Fruit fly (Drosophila melanogaster): ENCODE data around the gene CG15406.

The CG15406 gene

dm6 chr2L:3298065-3298469 lies 11.0 kb upstream of the CG15406 start:
- no peak for TF ChIP-seq CG34367 (tag; optimal IDR thresholded peaks at IDR 0.05)
- TF ChIP-seq Pif1B (GFP tag; optimal IDR thresholded peaks at IDR 0.05): no peak
- no peak for TF ChIP-seq CG15710 (tag; optimal IDR thresholded peaks at IDR 0.05)
- TF ChIP-seq rn (GFP tag; IDR thresholded peaks at IDR 0.05): no peak
- no peak for TF ChIP-seq CG13204 (GFP tag; optimal IDR thresholded peaks at IDR 0.05)

- TF ChIP-seq fd96Ca (GFP tag; IDR thresholded peaks at IDR 0.05): no peak
- TF ChIP-seq EcR (GFP tag; optimal IDR thresholded peaks at IDR 0.05): no peak
- TF ChIP-seq CG34367 (tag; optimal IDR thresholded peaks at IDR 0.05): no peak
- TF ChIP-seq Pif1A (GFP tag; optimal IDR thresholded peaks at IDR 0.05): no peak
- TF ChIP-seq D1 (tag; optimal IDR thresholded peaks at IDR 0.05): no peak
- TF ChIP-seq CG4496 (GFP tag; IDR thresholded peaks at IDR 0.05): no peak
- TF ChIP-seq Pif1B (GFP tag; optimal IDR thresholded peaks at IDR 0.05): no peak
- TF ChIP-seq Ets98B (GFP tag; IDR thresholded peaks at IDR 0.05): no peak
- TF ChIP-seq CG13204 (GFP tag; optimal IDR thresholded peaks at IDR 0.05): no peak
Measured at dm6 chr2L:3299142-3299541, 9.9 kb upstream of the CG15406 start.

- TF ChIP-seq CG4496 (GFP tag; IDR thresholded peaks at IDR 0.05): no peak
- TF ChIP-seq CG9948 (tag; optimal IDR thresholded peaks at IDR 0.05): peak; percentile 26
- peak; percentile 50 for TF ChIP-seq CG15710 (tag; optimal IDR thresholded peaks at IDR 0.05)
- no peak for TF ChIP-seq D1 (tag; optimal IDR thresholded peaks at IDR 0.05)
- TF ChIP-seq Snoo (tag; optimal IDR thresholded peaks at IDR 0.05): no peak
- peak; percentile 8 for TF ChIP-seq Pif1B (GFP tag; optimal IDR thresholded peaks at IDR 0.05)
- TF ChIP-seq fd96Ca (GFP tag; IDR thresholded peaks at IDR 0.05): 0 out of 3 replicates have a peak, but pooled peaks have one; percentile 36
- peak; percentile 33 for TF ChIP-seq CG17806 (tag; optimal IDR thresholded peaks at IDR 0.05)
- TF ChIP-seq CG32121 (GFP tag; IDR thresholded peaks at IDR 0.05): no peak
- peak; percentile 26 for TF ChIP-seq CG8301 (tag; optimal IDR thresholded peaks at IDR 0.05)
- TF ChIP-seq CG10348 (GFP tag; IDR thresholded peaks at IDR 0.05): no peak
- TF ChIP-seq EcR (GFP tag; optimal IDR thresholded peaks at IDR 0.05): no peak
- no peak for TF ChIP-seq CG12605 (GFP tag; IDR thresholded peaks at IDR 0.05)
- TF ChIP-seq gl (tag; optimal IDR thresholded peaks at IDR 0.05): peak; percentile 40
- peak; percentile 46 for TF ChIP-seq CG14655 (GFP tag; optimal IDR thresholded peaks at IDR 0.05)
- no peak for TF ChIP-seq rn (GFP tag; IDR thresholded peaks at IDR 0.05)
- no peak for TF ChIP-seq CG34367 (tag; optimal IDR thresholded peaks at IDR 0.05)
- no peak for TF ChIP-seq CG13204 (GFP tag; optimal IDR thresholded peaks at IDR 0.05)
- peak; percentile 17 for TF ChIP-seq Pif1A (GFP tag; optimal IDR thresholded peaks at IDR 0.05)
- peak; percentile 34 for TF ChIP-seq CG8159 (tag; optimal IDR thresholded peaks at IDR 0.05)
- peak; percentile 14; the same call in 1 of the 2 replicates for TF ChIP-seq Ets98B (GFP tag; IDR thresholded peaks at IDR 0.05)
Measured at dm6 chr2L:3299803-3300202, 9.2 kb upstream of the CG15406 start.

DNA sequence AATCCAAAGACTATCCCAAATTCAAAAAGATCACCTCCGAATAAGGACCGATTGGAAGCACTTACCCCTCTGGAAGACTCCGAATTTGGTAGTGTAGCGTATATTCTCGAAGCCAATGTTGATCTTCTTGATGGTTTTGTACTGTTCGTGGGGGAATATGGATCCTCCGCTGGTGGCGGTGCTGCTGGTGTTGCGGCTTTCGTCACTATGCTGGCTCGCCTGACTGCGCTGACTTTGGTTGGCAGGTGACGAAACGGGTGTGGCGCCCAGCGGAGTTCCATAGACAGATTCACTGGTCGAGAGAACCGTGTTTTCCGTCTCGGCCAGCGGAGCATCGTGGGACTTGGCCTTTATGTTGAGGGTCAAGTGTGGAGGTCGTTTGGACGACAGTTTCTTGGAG lies 8.0 kb upstream of the CG15406 start:
- TF ChIP-seq fd96Ca (GFP tag; IDR thresholded peaks at IDR 0.05): no peak
- TF ChIP-seq gl (tag; optimal IDR thresholded peaks at IDR 0.05): no peak
- no peak for TF ChIP-seq CG17806 (tag; optimal IDR thresholded peaks at IDR 0.05)
- TF ChIP-seq CG8159 (tag; optimal IDR thresholded peaks at IDR 0.05): no peak
- TF ChIP-seq Pif1B (GFP tag; optimal IDR thresholded peaks at IDR 0.05): no peak
- no peak for TF ChIP-seq EcR (GFP tag; optimal IDR thresholded peaks at IDR 0.05)
- no peak for TF ChIP-seq CG4496 (GFP tag; IDR thresholded peaks at IDR 0.05)
- no peak for TF ChIP-seq CG8301 (tag; optimal IDR thresholded peaks at IDR 0.05)
- no peak for TF ChIP-seq CG15710 (tag; optimal IDR thresholded peaks at IDR 0.05)
- no peak for TF ChIP-seq D1 (tag; optimal IDR thresholded peaks at IDR 0.05)
- no peak for TF ChIP-seq Snoo (tag; optimal IDR thresholded peaks at IDR 0.05)
- TF ChIP-seq CG14655 (GFP tag; optimal IDR thresholded peaks at IDR 0.05): no peak
- TF ChIP-seq CG9948 (tag; optimal IDR thresholded peaks at IDR 0.05): no peak

- peak; percentile 97 for TF ChIP-seq CG10348 (GFP tag; IDR thresholded peaks at IDR 0.05)
- TF ChIP-seq CG4496 (GFP tag; IDR thresholded peaks at IDR 0.05): peak; percentile 100
- peak; percentile 99 for TF ChIP-seq CG32121 (GFP tag; IDR thresholded peaks at IDR 0.05)
- TF ChIP-seq gl (tag; optimal IDR thresholded peaks at IDR 0.05): peak; percentile 99
- peak; percentile 99 for TF ChIP-seq D1 (tag; optimal IDR thresholded peaks at IDR 0.05)
- peak; percentile 100 for TF ChIP-seq CG14655 (GFP tag; optimal IDR thresholded peaks at IDR 0.05)
- TF ChIP-seq Ets98B (GFP tag; IDR thresholded peaks at IDR 0.05): peak; percentile 100
- peak; percentile 100 for TF ChIP-seq Pif1A (GFP tag; optimal IDR thresholded peaks at IDR 0.05)
- TF ChIP-seq fd96Ca (GFP tag; IDR thresholded peaks at IDR 0.05): peak; percentile 100
- TF ChIP-seq CG8301 (tag; optimal IDR thresholded peaks at IDR 0.05): peak; percentile 100
- TF ChIP-seq EcR (GFP tag; optimal IDR thresholded peaks at IDR 0.05): peak; percentile 94
- peak; percentile 99 for TF ChIP-seq rn (GFP tag; IDR thresholded peaks at IDR 0.05)
- TF ChIP-seq Pif1B (GFP tag; optimal IDR thresholded peaks at IDR 0.05): peak; percentile 100
- TF ChIP-seq CG15710 (tag; optimal IDR thresholded peaks at IDR 0.05): peak; percentile 100
- TF ChIP-seq CG34367 (tag; optimal IDR thresholded peaks at IDR 0.05): peak; percentile 100
- peak; percentile 99 for TF ChIP-seq CG12605 (GFP tag; IDR thresholded peaks at IDR 0.05)
- TF ChIP-seq CG13204 (GFP tag; optimal IDR thresholded peaks at IDR 0.05): peak; percentile 99
- peak; percentile 100 for TF ChIP-seq Snoo (tag; optimal IDR thresholded peaks at IDR 0.05)
- peak; percentile 100 for TF ChIP-seq CG9948 (tag; optimal IDR thresholded peaks at IDR 0.05)
- peak; percentile 100 for TF ChIP-seq CG8159 (tag; optimal IDR thresholded peaks at IDR 0.05)
- peak; percentile 100 for TF ChIP-seq CG17806 (tag; optimal IDR thresholded peaks at IDR 0.05)
Measured at dm6 chr2L:3301755-3302499, 7.1 kb upstream of the CG15406 start.

Data from whole organism, pupa.